Worm (Caenorhabditis elegans): ENCODE measurements around the gene daf-3.

Gene daf-3

ce11 chrX:785368-785767 is 39.9 kb downstream of the daf-3 start (continued):
- TF ChIP-seq unc-39 (tag; optimal IDR thresholded peaks at IDR 0.05) = no peak
- no peak for TF ChIP-seq nhr-129 (tag; optimal IDR thresholded peaks at IDR 0.05)
- TF ChIP-seq lin-11 (tag; optimal IDR thresholded peaks at IDR 0.05) = no peak
- no peak for TF ChIP-seq Y55F3AM.14 (GFP tag; optimal IDR thresholded peaks at IDR 0.05)
- no peak for TF ChIP-seq nhr-11 (tag; optimal IDR thresholded peaks at IDR 0.05)
- TF ChIP-seq R02D3.7 (tag; optimal IDR thresholded peaks at IDR 0.05) = no peak
- peak in 1 of 2 experiments; percentile 26 for TF ChIP-seq lsy-2 (tag; optimal IDR thresholded peaks at IDR 0.05)
- no peak for TF ChIP-seq alr-1 (tag; optimal IDR thresholded peaks at IDR 0.05)
- no peak for TF ChIP-seq peb-1 (tag; optimal IDR thresholded peaks at IDR 0.05)
- no peak for TF ChIP-seq nhr-10 (tag; optimal IDR thresholded peaks at IDR 0.05)
- no peak for TF ChIP-seq nhr-77 (tag; optimal IDR thresholded peaks at IDR 0.05)
- TF ChIP-seq nhr-25 (tag; optimal IDR thresholded peaks at IDR 0.05) = no peak
- TF ChIP-seq nhr-237 (tag; optimal IDR thresholded peaks at IDR 0.05) = no peak
- TF ChIP-seq crh-2 (tag; optimal IDR thresholded peaks at IDR 0.05) = peak; percentile 33
- TF ChIP-seq C34F6.9 (tag; optimal IDR thresholded peaks at IDR 0.05) = no peak
- TF ChIP-seq gmeb-1 (tag; optimal IDR thresholded peaks at IDR 0.05) = no peak
- no peak for TF ChIP-seq sem-4 (tag; optimal IDR thresholded peaks at IDR 0.05)
- TF ChIP-seq nhr-12 (tag; optimal IDR thresholded peaks at IDR 0.05) = no peak
- TF ChIP-seq F13H6.1 (tag; optimal IDR thresholded peaks at IDR 0.05) = peak; percentile 11
- TF ChIP-seq ztf-4 (tag; optimal IDR thresholded peaks at IDR 0.05) = no peak
- no peak for TF ChIP-seq ztf-1 (GFP tag; conservative IDR thresholded peaks at IDR 0.05)

ce11 chrX:784853-785252 is 40.4 kb downstream of the daf-3 start, which contains the start of gene T04G9.6:
Gene T04G9.6 (minus strand): TSS chrX:784953.
- TF ChIP-seq nhr-23 (tag; optimal IDR thresholded peaks at IDR 0.05) (no peak), ceh-16 (tag; optimal IDR thresholded peaks at IDR 0.05) (no peak), aly-2 (tag; optimal IDR thresholded peaks at IDR 0.05) (no peak), lsy-2 (tag; optimal IDR thresholded peaks at IDR 0.05) (no peak), nhr-237 (tag; optimal IDR thresholded peaks at IDR 0.05) (no peak), nhr-6 (tag; optimal IDR thresholded peaks at IDR 0.05) (no peak), C34F6.9 (tag; optimal IDR thresholded peaks at IDR 0.05) (no peak), fos-1 (tag; optimal IDR thresholded peaks at IDR 0.05) (no peak), ceh-82 (tag; optimal IDR thresholded peaks at IDR 0.05) (no peak), nhr-25 (tag; optimal IDR thresholded peaks at IDR 0.05) (no peak), mbf-1 (tag; optimal IDR thresholded peaks at IDR 0.05) (no peak), nhr-129 (tag; optimal IDR thresholded peaks at IDR 0.05) (no peak), blmp-1 (tag; optimal IDR thresholded peaks at IDR 0.05; ENCODE audit: insufficient read depth) (no peak), ZK546.5 (tag; optimal IDR thresholded peaks at IDR 0.05) (no peak), lin-11 (tag; optimal IDR thresholded peaks at IDR 0.05) (no peak), nhr-10 (tag; optimal IDR thresholded peaks at IDR 0.05) (no peak), ztf-4 (tag; optimal IDR thresholded peaks at IDR 0.05) (no peak), elt-1 (tag; optimal IDR thresholded peaks at IDR 0.05) (no peak), snpc-4 (tag; optimal IDR thresholded peaks at IDR 0.05) (no peak)

- no peak for TF ChIP-seq ceh-82 (tag; optimal IDR thresholded peaks at IDR 0.05)
- TF ChIP-seq gmeb-1 (tag; optimal IDR thresholded peaks at IDR 0.05) = no peak
- TF ChIP-seq nhr-77 (tag; optimal IDR thresholded peaks at IDR 0.05) = no peak
- TF ChIP-seq unc-39 (tag; optimal IDR thresholded peaks at IDR 0.05) = no peak
- TF ChIP-seq elt-3 (tag; optimal IDR thresholded peaks at IDR 0.05) = no peak
- TF ChIP-seq sma-3 (GFP tag; optimal IDR thresholded peaks at IDR 0.05) = no peak
These were observed 45.2 kb downstream of the daf-3 start for ce11 chrX:780027-780426.

ce11 chrX:779259-779658 is 46.0 kb downstream of the daf-3 start:
- TF ChIP-seq nhr-77 (tag; optimal IDR thresholded peaks at IDR 0.05) (no peak), nhr-12 (tag; optimal IDR thresholded peaks at IDR 0.05) (no peak), ceh-16 (tag; optimal IDR thresholded peaks at IDR 0.05) (no peak), C34F6.9 (tag; optimal IDR thresholded peaks at IDR 0.05) (no peak), unc-62 (GFP tag; optimal IDR thresholded peaks at IDR 0.05) (no peak), ztf-4 (tag; optimal IDR thresholded peaks at IDR 0.05) (no peak), sma-9 (GFP tag; optimal IDR thresholded peaks at IDR 0.05) (no peak), sma-9 (tag; optimal IDR thresholded peaks at IDR 0.05) (no peak), unc-39 (tag; optimal IDR thresholded peaks at IDR 0.05) (no peak)

ce11 chrX:777421-777820 is 47.9 kb downstream of the daf-3 start, which contains the start of gene nas-15:
Gene nas-15 (plus strand): TSS chrX:777721.
- TF ChIP-seq unc-39 (tag; optimal IDR thresholded peaks at IDR 0.05) = no peak
- no peak for TF ChIP-seq crh-2 (tag; optimal IDR thresholded peaks at IDR 0.05)
- no peak for TF ChIP-seq sem-4 (tag; optimal IDR thresholded peaks at IDR 0.05)
- no peak for TF ChIP-seq mbf-1 (tag; optimal IDR thresholded peaks at IDR 0.05)
- TF ChIP-seq skn-1 (tag; optimal IDR thresholded peaks at IDR 0.05) = no peak
- no peak for TF ChIP-seq alr-1 (tag; optimal IDR thresholded peaks at IDR 0.05)
- TF ChIP-seq egl-27 (tag; optimal IDR thresholded peaks at IDR 0.05) = no peak
- TF ChIP-seq nhr-23 (tag; optimal IDR thresholded peaks at IDR 0.05) = no peak
- no peak for TF ChIP-seq lin-13 (GFP tag; optimal IDR thresholded peaks at IDR 0.05)
- TF ChIP-seq nhr-6 (tag; optimal IDR thresholded peaks at IDR 0.05) = no peak
- TF ChIP-seq blmp-1 (tag; optimal IDR thresholded peaks at IDR 0.05; ENCODE audit: insufficient read depth) = no peak

Data from whole organism, L2 larva.